Worm (Caenorhabditis elegans): ENCODE results near the gene srxa-6.

srxa-6 gene

DNA sequence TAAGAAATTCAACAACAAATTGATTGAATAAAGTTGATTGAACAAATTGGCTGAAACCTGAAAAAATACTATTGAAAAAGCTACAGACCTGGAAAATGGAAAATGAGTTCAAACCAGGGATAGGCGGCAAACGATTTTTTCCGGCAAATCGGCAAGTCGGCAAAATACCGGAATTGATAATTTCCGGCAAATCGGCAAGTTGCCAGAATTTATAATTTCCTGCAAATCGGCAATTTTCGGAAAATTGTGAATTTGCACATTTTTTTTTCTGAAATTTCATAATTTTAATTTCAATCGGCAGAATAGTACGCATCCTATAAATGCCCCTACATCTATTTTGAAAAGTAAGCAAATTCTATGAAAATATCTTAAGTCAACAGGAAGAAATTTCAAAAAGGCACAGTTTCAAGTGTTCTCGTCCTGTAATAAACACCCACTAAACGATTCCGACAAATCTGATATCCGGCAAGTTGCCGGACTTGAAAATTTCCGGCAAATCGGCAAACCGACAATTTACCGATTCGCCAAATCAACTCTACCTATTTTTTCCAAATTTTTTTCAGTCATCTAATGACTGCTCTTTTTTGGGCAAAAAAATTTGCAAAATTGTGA, 17.8 kb upstream of the srxa-6 start:
- TF ChIP-seq unc-62 (GFP tag; optimal IDR thresholded peaks at IDR 0.05) = no peak

DNA sequence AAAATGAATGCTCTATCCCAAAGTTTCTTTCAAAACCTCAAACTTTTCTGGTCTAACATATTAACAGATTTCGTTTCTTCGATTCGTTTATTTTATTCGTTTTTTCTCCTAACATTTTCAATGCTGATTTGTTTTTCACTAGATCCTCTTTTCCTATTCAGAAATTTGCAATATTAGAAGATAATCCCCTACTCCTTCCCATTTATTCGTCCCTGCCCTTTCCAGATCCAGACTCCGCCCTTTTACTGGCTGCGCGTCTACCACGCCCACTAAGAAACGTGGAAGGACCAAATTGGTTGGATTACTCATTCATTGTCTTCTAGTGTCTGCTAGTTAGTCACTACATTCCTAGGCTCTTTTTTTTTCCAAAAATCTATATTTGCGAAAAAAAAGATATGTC, 12.8 kb upstream of the srxa-6 start, which contains the start of gene Y44A6C.2:
Gene Y44A6C.2, plus strand, starts transcription at position 301 of the 400 bp plus-strand sequence.
- TF ChIP-seq unc-62 (GFP tag; optimal IDR thresholded peaks at IDR 0.05) = no peak

DNA sequence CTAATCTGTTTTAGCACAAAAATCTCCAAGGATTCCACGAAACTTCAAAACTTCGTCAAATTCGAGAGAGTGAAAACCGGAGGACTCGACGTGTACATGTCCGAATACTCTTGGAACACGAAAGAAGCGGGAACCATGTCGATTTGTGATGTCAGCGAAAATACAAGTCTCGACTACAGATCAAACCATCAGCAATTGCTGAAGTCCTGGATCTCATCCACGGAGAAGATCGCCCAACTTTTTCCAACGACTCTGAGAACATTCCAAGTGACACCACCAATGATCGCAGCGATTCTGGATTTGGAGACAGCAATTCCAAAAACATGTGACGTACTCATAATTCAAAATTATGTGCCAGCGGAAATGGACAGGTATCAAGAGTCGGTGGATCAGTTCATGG, 12.3 kb upstream of the srxa-6 start:
- TF ChIP-seq unc-62 (GFP tag; optimal IDR thresholded peaks at IDR 0.05) = no peak

DNA sequence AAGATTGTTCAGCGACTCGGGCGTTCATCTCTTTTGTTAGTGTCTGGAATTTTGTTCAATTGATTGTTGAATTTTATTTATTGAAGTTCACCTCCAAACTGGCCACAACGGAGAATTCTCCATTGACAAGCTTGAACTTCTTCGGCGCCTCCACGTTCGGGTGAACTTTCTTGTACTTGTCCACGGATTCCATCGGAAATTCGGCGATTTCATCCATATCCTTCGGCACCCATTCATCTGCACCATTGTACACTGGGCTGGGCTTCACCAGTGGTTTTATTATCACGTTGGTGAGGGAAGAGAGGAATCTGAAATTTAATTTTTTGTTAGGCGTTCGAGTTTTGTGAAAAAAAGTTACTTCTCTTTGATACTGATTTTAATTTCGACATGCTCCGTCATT, 7.3 kb upstream of the srxa-6 start:
- TF ChIP-seq unc-62 (GFP tag; optimal IDR thresholded peaks at IDR 0.05) = no peak

ce11 chrV:20728763-20729350, 5.9 kb upstream of the srxa-6 start, which contains the start of gene ipla-3:
TSS of gene ipla-3 (minus strand) at chrV:20729272.
- TF ChIP-seq unc-62 (GFP tag; optimal IDR thresholded peaks at IDR 0.05) = no peak

ce11 chrV:20731787-20732186, 3.0 kb upstream of the srxa-6 start, which contains the start of gene srxa-1:
TSS of gene srxa-1 (plus strand) at chrV:20732087.
- TF ChIP-seq unc-62 (GFP tag; optimal IDR thresholded peaks at IDR 0.05) = no peak

DNA sequence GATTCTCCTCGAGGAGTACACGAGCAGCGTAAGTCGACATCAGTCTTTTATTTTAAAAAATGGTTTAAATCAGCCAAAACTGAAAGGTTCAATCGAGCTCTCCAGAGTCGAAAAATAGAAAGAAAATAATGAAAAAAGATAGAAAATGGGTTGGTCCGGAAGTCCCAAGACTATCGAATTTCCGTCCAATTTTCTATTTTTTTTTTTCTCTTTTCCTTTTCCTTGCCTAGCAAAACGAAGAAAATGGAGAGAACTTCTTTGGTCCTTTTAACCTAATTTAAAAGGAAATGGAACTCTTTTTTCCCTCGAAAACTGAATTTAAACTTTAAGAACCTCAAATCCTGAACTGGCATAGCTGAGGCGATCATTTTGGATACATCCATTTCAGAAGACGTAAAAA, 4.6 kb downstream of the srxa-6 start:
- TF ChIP-seq unc-62 (GFP tag; optimal IDR thresholded peaks at IDR 0.05) = no peak

ce11 chrV:20744290-20744837, 9.6 kb downstream of the srxa-6 start, which contains the start of gene dnj-25:
TSS of gene dnj-25 (minus strand) at chrV:20744346.
- TF ChIP-seq unc-62 (GFP tag; optimal IDR thresholded peaks at IDR 0.05) = no peak

DNA sequence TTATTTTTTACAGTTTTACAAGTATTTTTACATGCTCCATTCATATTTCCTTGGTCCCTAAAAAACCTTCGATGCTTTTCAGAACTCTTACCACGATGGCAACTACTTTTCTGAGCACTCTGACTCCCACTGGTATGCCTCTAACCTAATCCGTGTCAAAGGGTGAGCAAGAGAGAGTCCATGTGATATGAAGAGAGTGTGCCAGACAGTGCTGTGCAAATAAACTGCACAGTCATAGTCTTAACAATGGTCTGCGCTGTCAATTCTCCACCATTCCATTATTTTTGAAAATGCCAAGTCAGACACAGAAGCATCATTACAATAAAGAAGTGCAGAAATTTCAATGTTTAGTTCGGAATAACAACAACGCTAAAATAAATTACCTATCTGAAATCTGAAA, 10.5 kb downstream of the srxa-6 start:
- no peak for TF ChIP-seq unc-62 (GFP tag; optimal IDR thresholded peaks at IDR 0.05)

DNA sequence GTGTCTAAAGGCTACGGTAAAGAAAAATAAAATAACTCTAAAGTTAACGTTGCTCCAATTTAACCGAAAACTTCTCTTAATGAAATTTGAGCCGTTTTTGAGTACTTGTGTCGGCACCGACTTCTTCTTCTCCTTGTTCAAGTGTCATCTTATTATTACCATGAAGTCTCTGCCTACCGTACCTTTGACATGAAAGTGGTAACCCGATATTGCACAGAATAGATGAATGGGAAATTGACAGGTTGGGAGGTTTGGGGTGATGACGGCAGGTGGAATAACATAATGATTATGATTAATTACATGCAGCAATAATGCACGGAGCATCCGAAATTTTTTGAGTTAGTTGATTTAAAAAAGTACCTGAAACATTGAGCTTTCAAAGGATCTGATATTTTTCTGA, 12.0 kb downstream of the srxa-6 start:
- no peak for TF ChIP-seq unc-62 (GFP tag; optimal IDR thresholded peaks at IDR 0.05)

DNA sequence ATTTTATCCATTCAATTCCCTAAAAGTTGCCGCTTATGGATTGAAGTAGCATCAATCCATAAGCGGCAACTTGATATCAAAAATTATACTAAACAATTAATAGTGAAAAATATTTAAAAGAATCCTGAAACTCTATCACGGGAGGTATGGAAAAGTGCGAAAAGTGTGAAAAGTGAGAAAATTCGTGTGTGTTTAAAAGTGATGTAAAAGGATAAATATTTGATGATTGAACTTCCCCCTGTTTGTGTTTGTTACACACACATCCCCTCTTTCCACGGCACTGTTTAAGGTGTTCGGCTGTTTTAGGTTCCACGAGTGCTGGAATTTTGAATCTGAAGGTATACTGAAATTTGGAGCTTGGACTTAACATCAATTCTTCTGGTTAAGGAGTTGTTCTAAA, 13.2 kb downstream of the srxa-6 start:
- TF ChIP-seq unc-62 (GFP tag; optimal IDR thresholded peaks at IDR 0.05) = no peak

- no peak for TF ChIP-seq unc-62 (GFP tag; optimal IDR thresholded peaks at IDR 0.05)
Observed at ce11 chrV:20749098-20749497, 14.3 kb downstream of the srxa-6 start.

ce11 chrV:20752609-20753102, 17.9 kb downstream of the srxa-6 start, which contains the start of gene pha-4:
TSS of gene pha-4 (plus strand) at chrV:20753052.
- no peak for TF ChIP-seq unc-62 (GFP tag; optimal IDR thresholded peaks at IDR 0.05)

ce11 chrV:20753838-20754503, 19.2 kb downstream of the srxa-6 start:
- no peak for TF ChIP-seq unc-62 (GFP tag; optimal IDR thresholded peaks at IDR 0.05)

DNA sequence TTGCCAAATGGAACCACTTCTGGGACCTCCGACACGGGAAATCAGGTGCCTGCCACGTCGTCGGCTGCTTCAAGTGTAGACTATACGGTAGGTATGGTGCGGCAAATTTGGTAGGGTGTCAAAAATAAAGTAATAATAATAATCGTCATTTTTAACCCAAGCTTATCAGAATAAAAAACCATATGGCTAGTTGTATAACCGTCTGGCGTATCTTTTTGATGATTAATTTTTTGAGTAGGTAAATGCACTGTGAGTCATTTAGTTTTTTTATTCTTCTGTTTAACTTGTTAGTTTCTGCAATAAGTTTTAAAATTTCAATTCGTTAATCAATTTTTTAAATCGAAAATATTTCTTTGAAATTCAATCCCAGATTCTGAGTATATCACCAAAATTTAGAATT, 20.7 kb downstream of the srxa-6 start:
- TF ChIP-seq unc-62 (GFP tag; optimal IDR thresholded peaks at IDR 0.05) = no peak

DNA sequence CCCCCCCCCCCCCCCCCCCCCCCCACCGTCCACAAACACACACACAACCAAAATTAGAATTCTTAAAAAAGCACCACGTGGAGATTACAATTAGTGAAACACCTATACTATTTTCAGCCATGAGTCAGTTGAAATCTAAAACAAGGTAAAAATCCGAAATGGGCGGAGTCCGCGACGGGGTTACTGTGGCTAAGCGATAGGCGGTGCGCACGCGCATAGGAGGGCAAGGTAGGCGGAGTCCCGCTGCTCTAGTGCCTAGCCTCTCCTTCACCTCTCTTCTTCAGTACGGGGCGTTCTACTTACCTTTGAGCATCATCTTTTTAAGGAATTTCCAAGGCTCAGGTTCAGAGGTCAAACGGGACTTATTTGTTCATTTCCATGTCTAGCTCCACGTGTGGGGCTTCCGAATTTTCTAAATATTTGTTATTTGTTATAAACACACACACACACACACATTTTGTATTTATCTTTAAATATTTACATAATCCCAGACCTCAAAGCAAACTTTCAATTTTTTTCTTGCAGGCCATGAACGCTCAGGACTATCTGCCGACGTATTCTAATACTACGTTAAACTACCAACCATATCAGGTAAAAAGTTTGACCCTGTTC, 21.7 kb downstream of the srxa-6 start:
- TF ChIP-seq unc-62 (GFP tag; optimal IDR thresholded peaks at IDR 0.05) = no peak

Measured in whole organism, dauer.